Worm (Caenorhabditis elegans) whole organism, L1 larva: ENCODE data around the gene nta-1.

ENCODE experiments used
- aly-2 ChIP-seq: fragments of 150-350 bp; optimal IDR thresholded peaks from 2 replicates; lab custom pipeline; 2014; ENCODE audit warnings: missing biosample characterization, missing genetic modification characterization
- ceh-8 ChIP-seq: fragments of 200-800 bp; sonication (Bioruptor generic); optimal IDR thresholded peaks from 2 replicates; lab custom pipeline; 2018; ENCODE audit warnings: mild to moderate bottlenecking, missing genetic modification characterization, moderate library complexity, missing compliant biosample characterization
- fos-1 ChIP-seq: fragments of 150-350 bp; optimal IDR thresholded peaks from 2 replicates; lab custom pipeline; 2014; ENCODE audit warnings: missing biosample characterization, missing genetic modification characterization
- lin-13 ChIP-seq: fragments of 150-350 bp; optimal IDR thresholded peaks from 2 replicates; lab custom pipeline; 2014; ENCODE audit warnings: missing biosample characterization, missing genetic modification reagents, missing genetic modification characterization
- pag-3 ChIP-seq: sonication (generic microtip); optimal IDR thresholded peaks from 2 replicates; lab custom pipeline; 2017; ENCODE audit warnings: missing genetic modification characterization, mild to moderate bottlenecking, missing compliant biosample characterization, antibody characterized with exemption, borderline replicate concordance; ENCODE audit not compliant: insufficient read depth
- skn-1 ChIP-seq: fragments of 150-350 bp; optimal IDR thresholded peaks from 2 replicates; lab custom pipeline; 2014; ENCODE audit warnings: missing biosample characterization, missing genetic modification characterization

ce11 chrII:3699591-3699990 lies 44.0 kb downstream of the nta-1 start, which contains the start of gene srx-104:
- no peak for TF ChIP-seq fos-1
- no peak for TF ChIP-seq skn-1
- TF ChIP-seq ceh-8 (GFP tag; lab: Kevin White, UChicago), result no peak
- TF ChIP-seq pag-3 (tag; lab: Kevin White, UChicago), result no peak
- TF ChIP-seq lin-13 (GFP tag; lab: Kevin White, UChicago), result no peak
- no peak for TF ChIP-seq aly-2 (tag; lab: Kevin White, UChicago)
